Fruit fly (Drosophila melanogaster) whole organism, embryonic: ENCODE measurements around the gene CG18598.
A peak's percentile ranks its signal among the peaks of the same experiment; 100 is the strongest.

Source experiments
- B-H1 ChIP-seq: fragments of 200-800 bp; sonication (Bioruptor generic); IDR thresholded peaks from 3 replicates; pipeline ENCODE4 v1.3.6; 2022; ENCODE audit warnings: missing biosample characterization, missing genetic modification characterization
- CG13624 ChIP-seq: fragments of 200-800 bp; sonication (Bioruptor generic); optimal IDR thresholded peaks from 2 replicates; lab custom pipeline; 2016; ENCODE audit warnings: missing biosample characterization, missing genetic modification characterization
- CG1603 ChIP-seq: fragments of 200-800 bp; sonication (Bioruptor generic); optimal IDR thresholded peaks from 2 replicates; lab custom pipeline; 2019; ENCODE audit warnings: missing biosample characterization, mild to moderate bottlenecking, missing genetic modification characterization, moderate library complexity
- CG16863 ChIP-seq: fragments of 200-800 bp; sonication (Bioruptor generic); optimal IDR thresholded peaks from 3 replicates; lab custom pipeline; 2016; ENCODE audit warnings: missing biosample characterization, missing genetic modification characterization
- CG17359 ChIP-seq: fragments of 200-800 bp; sonication (Bioruptor generic); optimal IDR thresholded peaks from 3 replicates; lab custom pipeline; 2018; ENCODE audit warnings: missing biosample characterization, mild to moderate bottlenecking, missing genetic modification characterization, moderate library complexity
- CG2120 ChIP-seq: fragments of 200-800 bp; sonication (Bioruptor generic); optimal IDR thresholded peaks from 3 replicates; lab custom pipeline; 2016; ENCODE audit warnings: missing biosample characterization, missing genetic modification characterization
- CG30403 ChIP-seq: fragments of 200-800 bp; sonication (Bioruptor generic); optimal IDR thresholded peaks from 3 replicates; lab custom pipeline; 2016; ENCODE audit warnings: missing biosample characterization, missing genetic modification characterization
- CG31441 ChIP-seq: fragments of 200-800 bp; sonication (Bioruptor generic); IDR thresholded peaks from 2 replicates; pipeline ENCODE4 v1.3.6; 2022; ENCODE audit warnings: missing biosample characterization, missing genetic modification characterization
- CG3281 ChIP-seq: fragments of 200-800 bp; sonication (Bioruptor generic); optimal IDR thresholded peaks from 3 replicates; lab custom pipeline; 2017; ENCODE audit warnings: missing biosample characterization, mild to moderate bottlenecking, missing genetic modification characterization
- CG5180 ChIP-seq: fragments of 200-800 bp; sonication (Bioruptor generic); optimal IDR thresholded peaks from 3 replicates; lab custom pipeline; 2017; ENCODE audit warnings: missing biosample characterization, missing genetic modification characterization, mild to moderate bottlenecking, moderate library complexity, missing genetic modification reagents
- CG6254 ChIP-seq: fragments of 200-800 bp; sonication (Bioruptor generic); optimal IDR thresholded peaks from 3 replicates; lab custom pipeline; 2017; ENCODE audit warnings: mild to moderate bottlenecking, missing biosample characterization, missing genetic modification reagents, missing genetic modification characterization
- CG7271 ChIP-seq: fragments of 200-800 bp; sonication (Bioruptor generic); optimal IDR thresholded peaks from 2 replicates; lab custom pipeline; 2018; ENCODE audit warnings: missing biosample characterization, mild to moderate bottlenecking, missing genetic modification characterization, moderate library complexity
- CG8281 ChIP-seq: fragments of 200-800 bp; sonication (Bioruptor generic); optimal IDR thresholded peaks from 2 replicates; lab custom pipeline; 2018; ENCODE audit warnings: missing biosample characterization, mild to moderate bottlenecking, missing genetic modification characterization, moderate library complexity
- CrebB ChIP-seq: fragments of 200-800 bp; sonication (Bioruptor generic); optimal IDR thresholded peaks from 3 replicates; lab custom pipeline; 2018; ENCODE audit warnings: missing biosample characterization, mild to moderate bottlenecking, missing genetic modification characterization
- D ChIP-seq, 2 experiments: fragments of 200-800 bp in 1 of 2; fragments of >200 bp in 1 of 2; sonication (Bioruptor generic) in 1 of 2; optimal IDR thresholded peaks; 2 replicates in 1 of 2; 3 replicates in 1 of 2; lab custom pipeline; 2017; ENCODE audit warnings: mild to moderate bottlenecking in 1 of 2, missing biosample characterization in 1 of 2, missing genetic modification characterization in 1 of 2, missing genetic modification reagents in 1 of 2
- Dfd ChIP-seq, 2 experiments: fragments of >200 bp; optimal IDR thresholded peaks; 2 replicates each; lab custom pipeline; 2017; ENCODE audit warnings: missing biosample characterization in 2 of 2, missing genetic modification characterization in 2 of 2
- Drgx ChIP-seq: fragments of 200-800 bp; sonication (Bioruptor generic); IDR thresholded peaks from 2 replicates; pipeline ENCODE4 v1.3.6; 2022; ENCODE audit warnings: missing biosample characterization, missing genetic modification characterization
- E2f2 ChIP-seq: fragments of 200-800 bp; sonication (Bioruptor generic); IDR thresholded peaks from 2 replicates; pipeline ENCODE4 v1.3.6; 2022; ENCODE audit warnings: missing biosample characterization, missing genetic modification characterization
- Fer3 ChIP-seq: fragments of 200-800 bp; sonication (Bioruptor generic); optimal IDR thresholded peaks from 2 replicates; lab custom pipeline; 2018; ENCODE audit warnings: missing biosample characterization, mild to moderate bottlenecking, missing genetic modification characterization, moderate library complexity
- Hr51 ChIP-seq, 2 experiments: fragments of 200-800 bp; sonication (Bioruptor generic); optimal IDR thresholded peaks; 2 replicates in 1 of 2; 3 replicates in 1 of 2; lab custom pipeline; 2016 to 2018; ENCODE audit warnings: missing biosample characterization in 2 of 2, missing genetic modification characterization in 2 of 2, mild to moderate bottlenecking in 1 of 2, moderate library complexity in 1 of 2
- Kr ChIP-seq: fragments of 200-800 bp; sonication (Bioruptor generic); optimal IDR thresholded peaks from 2 replicates; lab custom pipeline; 2017; ENCODE audit warnings: missing biosample characterization, mild to moderate bottlenecking, missing genetic modification characterization
- Meics ChIP-seq: fragments of 200-800 bp; sonication (Bioruptor generic); optimal IDR thresholded peaks from 2 replicates; lab custom pipeline; 2017; ENCODE audit warnings: missing biosample characterization, mild to moderate bottlenecking, missing genetic modification characterization
- PHDP ChIP-seq: fragments of 200-800 bp; sonication (Bioruptor generic); optimal IDR thresholded peaks from 3 replicates; lab custom pipeline; 2018; ENCODE audit warnings: missing biosample characterization, mild to moderate bottlenecking, missing genetic modification characterization, moderate library complexity
- Pdp1 ChIP-seq, 2 experiments: fragments of 200-800 bp; sonication (Bioruptor generic); optimal IDR thresholded peaks; 3 replicates each; lab custom pipeline; 2016; ENCODE audit warnings: missing biosample characterization in 2 of 2, missing genetic modification characterization in 2 of 2, mild to moderate bottlenecking in 1 of 2, moderate library complexity in 1 of 2
- Ptx1 ChIP-seq: fragments of 200-800 bp; sonication (Bioruptor generic); IDR thresholded peaks from 2 replicates; pipeline ENCODE4 v1.3.6; 2022; ENCODE audit warnings: missing biosample characterization, missing genetic modification characterization
- abd-A ChIP-seq: fragments of 200-800 bp; sonication (Bioruptor generic); optimal IDR thresholded peaks from 3 replicates; lab custom pipeline; 2019; ENCODE audit warnings: missing biosample characterization, mild to moderate bottlenecking, missing genetic modification characterization, moderate library complexity
- bigmax ChIP-seq: fragments of 200-800 bp; sonication (Bioruptor generic); optimal IDR thresholded peaks from 2 replicates; lab custom pipeline; 2018; ENCODE audit warnings: missing biosample characterization, mild to moderate bottlenecking, missing genetic modification characterization
- cas ChIP-seq: fragments of 200-800 bp; sonication (Bioruptor generic); IDR thresholded peaks from 2 replicates; pipeline ENCODE4 v1.3.6; 2022; ENCODE audit warnings: missing biosample characterization, missing genetic modification characterization
- cg ChIP-seq: fragments of 200-800 bp; sonication (Bioruptor generic); optimal IDR thresholded peaks from 3 replicates; lab custom pipeline; 2019; ENCODE audit warnings: missing biosample characterization, mild to moderate bottlenecking, missing genetic modification characterization, moderate library complexity
- disco-r ChIP-seq: fragments of 200-800 bp; sonication (Bioruptor generic); optimal IDR thresholded peaks from 2 replicates; lab custom pipeline; 2016; ENCODE audit warnings: missing biosample characterization, missing genetic modification characterization
- esg ChIP-seq: fragments of 200-800 bp; sonication (Bioruptor generic); conservative IDR thresholded peaks from 2 replicates; pipeline ENCODE4 v1.3.6; 2022; ENCODE audit warnings: missing biosample characterization, missing genetic modification characterization
- exex ChIP-seq: fragments of 200-800 bp; sonication (Bioruptor generic); optimal IDR thresholded peaks from 4 replicates; lab custom pipeline; 2018; ENCODE audit warnings: missing biosample characterization, mild to moderate bottlenecking, missing genetic modification characterization, moderate library complexity
- fd96Cb ChIP-seq: fragments of 200-800 bp; sonication (Bioruptor generic); optimal IDR thresholded peaks from 2 replicates; lab custom pipeline; 2018; ENCODE audit warnings: missing biosample characterization, mild to moderate bottlenecking, missing genetic modification characterization, moderate library complexity
- gce ChIP-seq: fragments of 200-800 bp; sonication (Bioruptor generic); IDR thresholded peaks from 3 replicates; pipeline ENCODE4 v1.3.6; 2022; ENCODE audit warnings: missing biosample characterization, missing genetic modification characterization
- gsb-n ChIP-seq: fragments of 200-800 bp; sonication (Bioruptor generic); optimal IDR thresholded peaks from 3 replicates; lab custom pipeline; 2018; ENCODE audit warnings: missing biosample characterization, mild to moderate bottlenecking, missing genetic modification characterization
- hbn ChIP-seq: fragments of 200-800 bp; sonication (Bioruptor generic); IDR thresholded peaks from 2 replicates; pipeline ENCODE4 v1.3.6; 2022; ENCODE audit warnings: missing biosample characterization, missing genetic modification characterization; ENCODE audit not compliant: partially characterized antibody
- jing ChIP-seq: fragments of 200-800 bp; sonication (Bioruptor generic); optimal IDR thresholded peaks from 2 replicates; lab custom pipeline; 2018; ENCODE audit warnings: missing biosample characterization, mild to moderate bottlenecking, missing genetic modification characterization
- kay ChIP-seq: fragments of 200-800 bp; sonication (Bioruptor generic); optimal IDR thresholded peaks from 2 replicates; lab custom pipeline; 2016; ENCODE audit warnings: missing biosample characterization, missing genetic modification characterization
- klu ChIP-seq: fragments of 200-800 bp; sonication (Bioruptor generic); IDR thresholded peaks from 2 replicates; pipeline ENCODE4 v1.3.6; 2022; ENCODE audit warnings: missing biosample characterization, missing genetic modification characterization
- lab ChIP-seq: fragments of 200-800 bp; sonication (Bioruptor generic); optimal IDR thresholded peaks from 3 replicates; lab custom pipeline; 2017; ENCODE audit warnings: missing biosample characterization, missing genetic modification characterization, mild to moderate bottlenecking, moderate library complexity, missing genetic modification reagents
- lola ChIP-seq, 3 experiments: fragments of >200 bp in 2 of 3; fragments of 200-800 bp in 1 of 3; sonication (Bioruptor generic) in 1 of 3; optimal IDR thresholded peaks; 2 replicates each; lab custom pipeline; 2017 to 2019; ENCODE audit warnings: missing biosample characterization in 3 of 3, missing genetic modification characterization in 3 of 3, mild to moderate bottlenecking in 1 of 3, moderate library complexity in 1 of 3
- pros ChIP-seq: fragments of 200-800 bp; sonication (Bioruptor generic); optimal IDR thresholded peaks from 3 replicates; lab custom pipeline; 2019; ENCODE audit warnings: missing biosample characterization, mild to moderate bottlenecking, missing genetic modification characterization, moderate library complexity
- psq ChIP-seq: fragments of 200-800 bp; sonication (Bioruptor generic); optimal IDR thresholded peaks from 2 replicates; lab custom pipeline; 2017; ENCODE audit warnings: missing biosample characterization, missing genetic modification characterization
- pzg ChIP-seq: fragments of 200-800 bp; sonication (Bioruptor generic); optimal IDR thresholded peaks from 3 replicates; lab custom pipeline; 2018; ENCODE audit warnings: missing biosample characterization, mild to moderate bottlenecking, missing genetic modification characterization, moderate library complexity
- tin ChIP-seq: fragments of 200-800 bp; sonication (Bioruptor generic); optimal IDR thresholded peaks from 3 replicates; lab custom pipeline; 2016; ENCODE audit warnings: missing biosample characterization, missing genetic modification characterization
- tll ChIP-seq, 2 experiments: fragments of 200-800 bp in 1 of 2; fragments of >200 bp in 1 of 2; sonication (Bioruptor generic) in 1 of 2; optimal IDR thresholded peaks; 2 replicates each; lab custom pipeline; 2017 to 2019; ENCODE audit warnings: missing biosample characterization in 2 of 2, missing genetic modification characterization in 2 of 2, mild to moderate bottlenecking in 1 of 2, moderate library complexity in 1 of 2
- ttk ChIP-seq: fragments of 200-800 bp; sonication (Bioruptor generic); IDR thresholded peaks from 2 replicates; pipeline ENCODE4 v2.1.2; 2022; ENCODE audit warnings: missing biosample characterization, missing genetic modification characterization
- wdn ChIP-seq: fragments of 200-800 bp; sonication (Bioruptor generic); IDR thresholded peaks from 2 replicates; pipeline ENCODE4 v1.3.6; 2022; ENCODE audit warnings: missing biosample characterization, missing genetic modification characterization

Gene CG18598

DNA sequence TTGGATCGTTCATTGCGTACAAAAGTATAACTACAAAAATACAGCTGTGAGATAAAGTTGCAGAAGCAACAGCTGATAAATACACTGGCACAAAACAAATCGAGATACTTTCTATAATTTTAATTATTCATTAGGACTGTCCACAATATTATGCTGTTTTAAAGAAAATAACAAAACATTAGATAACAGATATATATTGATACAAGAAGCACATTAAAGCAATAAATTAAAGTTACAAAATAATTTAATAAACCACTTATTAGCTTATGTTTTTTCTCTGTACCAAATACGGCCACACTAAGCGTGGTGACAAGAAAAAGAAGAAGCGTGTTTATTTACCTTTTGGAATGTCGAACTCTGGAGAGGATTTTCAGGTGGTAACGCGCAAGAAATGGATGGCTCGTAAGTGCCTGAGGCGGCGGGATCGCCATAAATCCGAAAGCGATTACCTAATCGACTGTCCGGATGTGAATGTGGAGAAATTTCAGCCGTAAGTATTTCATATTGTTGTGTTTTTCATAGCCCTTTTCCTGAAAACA is 30.6 kb upstream of the CG18598 start, which contains the start of the genes CG7988 and CG7183 (continued):
- peak; percentile 75 for TF ChIP-seq CG5180 (GFP tag; lab: Kevin White, UChicago)
- peak; percentile 41 for TF ChIP-seq Kr (GFP tag; lab: Kevin White, UChicago)
- peak; percentile 98 for TF ChIP-seq esg
- peak; percentile 98 for TF ChIP-seq Drgx (GFP tag; lab: Robert Waterston, UW)
- peak; percentile 94 to 98 for TF ChIP-seq Hr51 (GFP tag; optimal IDR thresholded peaks at IDR 0.05; lab: Kevin White, UChicago)
- TF ChIP-seq CG2120: peak; percentile 98
- TF ChIP-seq hbn (GFP tag; lab: Robert Waterston, UW): no peak
- peak; percentile 87 for TF ChIP-seq CG6254
- peak; percentile 99 for TF ChIP-seq CG30403 (GFP tag; lab: Kevin White, UChicago)
- TF ChIP-seq CG31441 (GFP tag; lab: Robert Waterston, UW): peak; percentile 97
- peak; percentile 96 for TF ChIP-seq lab
- peak; percentile 83 for TF ChIP-seq E2f2 (GFP tag; lab: Robert Waterston, UW)
- peak; percentile 97 for TF ChIP-seq tin (GFP tag; lab: Kevin White, UChicago)
- peak; percentile 99 for TF ChIP-seq ttk (GFP tag; lab: Robert Waterston, UW)
- TF ChIP-seq CG13624 (GFP tag; lab: Kevin White, UChicago): peak; percentile 95
- peak; percentile 47 for TF ChIP-seq pros (GFP tag; lab: Kevin White, UChicago)
- peak; percentile 29 for TF ChIP-seq bigmax
- peak; percentile 98 for TF ChIP-seq B-H1 (GFP tag; lab: Robert Waterston, UW)
- TF ChIP-seq wdn (GFP tag; lab: Robert Waterston, UW): peak; percentile 96
- TF ChIP-seq CG1603 (tag; lab: Kevin White, UChicago): peak; percentile 90
- TF ChIP-seq tll (GFP tag; optimal IDR thresholded peaks at IDR 0.05; lab: Kevin White, UChicago): peak in 1 of 2 experiments; percentile 90
- peak; percentile 92 for TF ChIP-seq psq
- peak; percentile 98 for TF ChIP-seq CG17359 (tag; lab: Kevin White, UChicago)
- TF ChIP-seq klu (GFP tag; lab: Robert Waterston, UW): peak; percentile 97
- TF ChIP-seq exex (tag; lab: Kevin White, UChicago): peak; percentile 82
- TF ChIP-seq jing: peak; percentile 91
- peak; percentile 95 for TF ChIP-seq disco-r (GFP tag; lab: Kevin White, UChicago)
- TF ChIP-seq Ptx1: peak; percentile 100
- peak; percentile 96 for TF ChIP-seq CG7271 (tag; lab: Kevin White, UChicago)
- peak; percentile 95 for TF ChIP-seq Meics
- TF ChIP-seq Fer3: peak; percentile 98
- peak; percentile 94 for TF ChIP-seq CG16863
- TF ChIP-seq D (optimal IDR thresholded peaks at IDR 0.05; lab: Kevin White, UChicago): no peak
- peak; percentile 94 for TF ChIP-seq D (GFP tag; optimal IDR thresholded peaks at IDR 0.05; lab: Kevin White, UChicago)
- TF ChIP-seq lola (GFP tag; optimal IDR thresholded peaks at IDR 0.05; lab: Kevin White, UChicago): peak in 1 of 3 experiments; percentile 99
- TF ChIP-seq CG3281 (GFP tag; lab: Kevin White, UChicago): peak; percentile 91
- peak; percentile 95 for TF ChIP-seq cas (GFP tag; lab: Robert Waterston, UW)
- TF ChIP-seq Pdp1 (GFP tag; optimal IDR thresholded peaks at IDR 0.05; lab: Kevin White, UChicago): peak; percentile 94 to 95
- no peak for TF ChIP-seq Dfd (GFP tag; optimal IDR thresholded peaks at IDR 0.05; lab: Kevin White, UChicago)
- TF ChIP-seq PHDP: peak; percentile 98
- no peak for TF ChIP-seq abd-A (tag; lab: Kevin White, UChicago)
- peak; percentile 87 for TF ChIP-seq CG8281 (tag; lab: Kevin White, UChicago)
- TF ChIP-seq CrebB (tag; lab: Kevin White, UChicago): peak; percentile 96
- TF ChIP-seq pzg (GFP tag; lab: Kevin White, UChicago): peak; percentile 41
- TF ChIP-seq kay (GFP tag; lab: Kevin White, UChicago): peak; percentile 96
- TF ChIP-seq gsb-n (tag; lab: Kevin White, UChicago): peak; percentile 99
- TF ChIP-seq gce (GFP tag; lab: Robert Waterston, UW): peak; percentile 96
- TF ChIP-seq fd96Cb: peak; percentile 98
- TF ChIP-seq cg: no peak
